Worm (Caenorhabditis elegans): ENCODE data around the gene twk-34.
"Not testable (repeated sequence)": the region's sequence is repeated elsewhere in the genome, so short reads cannot be mapped to it uniquely, and the experiment has no call there.

Gene twk-34

ce11 chrV:15704745-15705144 lies at the start of gene twk-34:
Gene twk-34 (plus strand): TSS chrV:15704960.
- TF ChIP-seq lsy-2 (tag; optimal IDR thresholded peaks at IDR 0.05): no peak
- TF ChIP-seq nhr-28 (tag; optimal IDR thresholded peaks at IDR 0.05): no peak
- no peak for TF ChIP-seq nhr-237 (tag; optimal IDR thresholded peaks at IDR 0.05)
- no peak for TF ChIP-seq sem-2 (GFP tag; optimal IDR thresholded peaks at IDR 0.05)

- TF ChIP-seq nhr-28 (tag; optimal IDR thresholded peaks at IDR 0.05) (no peak), hlh-1 (tag; optimal IDR thresholded peaks at IDR 0.05) (peak; percentile 91)
These were observed 46.3 kb upstream of the twk-34 start for ce11 chrV:15658262-15659060.

DNA sequence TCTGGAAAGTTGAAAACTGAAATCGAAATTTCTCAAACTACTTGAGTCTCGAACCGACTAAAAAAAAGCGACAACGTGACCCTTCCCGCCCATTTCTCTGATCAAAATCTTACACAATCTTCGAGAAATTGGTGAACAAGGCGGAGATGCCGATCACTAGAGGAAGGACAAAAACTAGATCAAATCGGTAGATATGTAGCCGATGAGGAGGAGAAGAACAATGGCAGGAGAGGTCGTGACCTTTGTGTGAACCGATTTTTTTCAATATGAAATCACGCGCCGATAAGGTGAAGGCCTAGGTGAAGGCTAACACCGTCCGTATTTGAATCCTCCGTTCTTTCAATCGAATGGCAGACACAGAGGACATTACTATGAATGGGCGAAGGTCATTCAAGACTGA lies 43.8 kb upstream of the twk-34 start:
- TF ChIP-seq zip-8 (tag; optimal IDR thresholded peaks at IDR 0.05): no peak
- peak; percentile 94 for TF ChIP-seq elt-1 (tag; optimal IDR thresholded peaks at IDR 0.05; ENCODE audit: borderline replicate concordance, insufficient read depth)
- peak; percentile 43 for TF ChIP-seq ham-2 (GFP tag; optimal IDR thresholded peaks at IDR 0.05)

DNA sequence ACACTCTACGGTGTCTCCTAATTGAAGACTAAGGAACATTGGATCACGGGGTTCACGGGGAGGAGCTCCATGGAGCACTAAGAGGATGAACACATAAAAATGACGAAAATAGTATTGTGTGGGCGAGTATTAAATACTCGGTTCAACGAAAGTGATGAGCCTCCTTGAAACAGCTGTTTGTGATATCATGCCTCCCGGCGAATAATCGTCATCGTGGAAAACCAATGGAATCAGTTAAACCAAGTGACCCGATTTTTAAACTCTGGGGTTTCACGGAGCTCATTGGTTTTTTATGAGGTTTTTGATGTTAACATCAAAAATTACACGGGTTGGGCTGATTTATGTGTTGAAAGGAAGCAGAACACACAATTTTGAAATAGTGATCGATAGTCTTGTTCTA lies 43.2 kb upstream of the twk-34 start:
- TF ChIP-seq nhr-2 (tag; optimal IDR thresholded peaks at IDR 0.05) (no peak), mab-5 (tag; optimal IDR thresholded peaks at IDR 0.05) (no peak), elt-1 (tag; optimal IDR thresholded peaks at IDR 0.05; ENCODE audit: borderline replicate concordance, insufficient read depth) (no peak), flh-1 (GFP tag; optimal IDR thresholded peaks at IDR 0.05) (no peak), ham-2 (GFP tag; optimal IDR thresholded peaks at IDR 0.05) (no peak), ceh-43 (GFP tag; optimal IDR thresholded peaks at IDR 0.05) (no peak), lin-13 (tag; optimal IDR thresholded peaks at IDR 0.05) (no peak), lin-32 (GFP tag; optimal IDR thresholded peaks at IDR 0.05) (no peak), cnd-1 (tag; optimal IDR thresholded peaks at IDR 0.05) (no peak)

DNA sequence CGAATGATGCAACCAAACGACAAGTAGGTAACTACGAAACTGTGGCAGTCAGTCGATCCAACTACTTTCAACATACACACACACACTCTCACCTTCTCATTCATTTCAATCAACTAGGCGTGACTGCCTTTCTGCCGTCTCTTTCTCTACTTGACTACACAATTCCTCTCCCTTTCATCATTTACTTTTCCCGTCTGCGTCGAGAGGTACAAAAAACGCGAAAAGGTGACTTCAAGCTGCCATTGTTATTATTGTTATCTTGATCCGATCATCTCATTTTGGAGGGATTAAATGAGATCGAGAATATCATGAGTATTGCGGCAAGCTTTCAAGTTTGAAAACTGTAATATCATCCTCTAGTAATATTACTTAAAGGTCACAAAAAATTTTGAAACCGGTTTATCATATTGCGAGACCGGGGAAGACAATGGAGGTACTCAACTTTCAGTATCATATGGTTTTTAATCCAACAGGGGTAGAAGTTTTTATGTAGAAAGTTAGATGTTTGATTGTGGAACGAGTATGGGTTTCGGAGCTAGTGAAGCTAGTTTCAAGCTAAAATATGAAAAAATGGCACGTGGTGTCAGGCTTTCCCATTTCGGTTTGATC lies 40.6 kb upstream of the twk-34 start:
- no peak for TF ChIP-seq ceh-83 (GFP tag; optimal IDR thresholded peaks at IDR 0.05)
- no peak for TF ChIP-seq drap-1 (GFP tag; optimal IDR thresholded peaks at IDR 0.05)
- TF ChIP-seq cnd-1 (tag; optimal IDR thresholded peaks at IDR 0.05): no peak
- no peak for TF ChIP-seq mab-5 (tag; optimal IDR thresholded peaks at IDR 0.05)
- peak; percentile 9 for TF ChIP-seq hlh-1 (tag; optimal IDR thresholded peaks at IDR 0.05)
- TF ChIP-seq snpc-4 (tag; optimal IDR thresholded peaks at IDR 0.05): no peak
- TF ChIP-seq unc-62 (GFP tag; optimal IDR thresholded peaks at IDR 0.05): peak; percentile 68
- TF ChIP-seq elt-3 (tag; optimal IDR thresholded peaks at IDR 0.05): no peak
- TF ChIP-seq elt-1 (tag; optimal IDR thresholded peaks at IDR 0.05; ENCODE audit: borderline replicate concordance, insufficient read depth): peak; percentile 68
- no peak for TF ChIP-seq lsy-2 (tag; optimal IDR thresholded peaks at IDR 0.05)

DNA sequence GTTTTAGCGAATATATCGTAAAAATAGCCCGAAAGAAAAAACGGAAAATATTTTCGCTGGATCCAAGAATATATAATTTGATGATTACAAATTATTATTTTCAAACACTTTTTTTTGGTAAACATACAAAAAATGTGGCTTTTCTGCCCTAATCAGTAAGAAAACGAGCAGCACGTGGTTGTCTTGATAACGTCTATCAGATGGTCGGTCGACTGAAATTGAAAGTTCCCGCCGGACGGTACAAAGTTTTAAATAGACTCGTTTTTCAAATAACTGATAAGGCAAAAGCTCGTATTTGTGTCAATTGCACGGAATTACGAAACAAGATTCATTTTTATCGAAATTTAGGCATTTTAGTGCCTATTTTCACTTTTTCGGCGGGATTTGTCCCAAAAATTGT lies 38.0 kb upstream of the twk-34 start:
- TF ChIP-seq ztf-11 (tag; optimal IDR thresholded peaks at IDR 0.05): no peak
- TF ChIP-seq elt-1 (tag; optimal IDR thresholded peaks at IDR 0.05; ENCODE audit: borderline replicate concordance, insufficient read depth): no peak
- no peak for TF ChIP-seq lin-13 (tag; optimal IDR thresholded peaks at IDR 0.05)
- TF ChIP-seq cnd-1 (tag; optimal IDR thresholded peaks at IDR 0.05): no peak
- TF ChIP-seq snpc-4 (tag; optimal IDR thresholded peaks at IDR 0.05): no peak
- no peak for TF ChIP-seq unc-62 (GFP tag; optimal IDR thresholded peaks at IDR 0.05)
- no peak for TF ChIP-seq mep-1 (tag; optimal IDR thresholded peaks at IDR 0.05)
- TF ChIP-seq ham-2 (GFP tag; optimal IDR thresholded peaks at IDR 0.05): no peak
- no peak for TF ChIP-seq hlh-1 (tag; optimal IDR thresholded peaks at IDR 0.05)
- no peak for TF ChIP-seq ceh-83 (GFP tag; optimal IDR thresholded peaks at IDR 0.05)
- no peak for TF ChIP-seq ceh-39 (tag; optimal IDR thresholded peaks at IDR 0.05)

ce11 chrV:15668200-15668599 lies 36.6 kb upstream of the twk-34 start, which contains the start of gene F53E4.1:
Gene F53E4.1 (minus strand): TSS chrV:15668300.
- not testable (repeated sequence) for TF ChIP-seq lin-13 (tag; optimal IDR thresholded peaks at IDR 0.05); hlh-1 (tag; optimal IDR thresholded peaks at IDR 0.05); flh-1 (GFP tag; optimal IDR thresholded peaks at IDR 0.05)
